Worm (Caenorhabditis elegans) whole organism, midembryonic: Measurements from ENCODE around the gene F47G3.1.

Experiments
- T22C8.4 ChIP-seq: fragments of 200-800 bp; sonication (Bioruptor generic); IDR thresholded peaks from 2 replicates; pipeline ENCODE4 v1.3.6; 2022; ENCODE audit warnings: missing genetic modification characterization, missing compliant biosample characterization
- cog-1 ChIP-seq: sonication (generic microtip); optimal IDR thresholded peaks from 2 replicates; lab custom pipeline; 2016; ENCODE audit warnings: missing genetic modification characterization, missing compliant biosample characterization
- flt-1 ChIP-seq: fragments of 200-800 bp; sonication (Bioruptor generic); IDR thresholded peaks from 2 replicates; pipeline ENCODE4 v1.3.6; 2022; ENCODE audit warnings: missing genetic modification characterization, missing compliant biosample characterization
- klf-2 ChIP-seq: fragments of 200-800 bp; sonication (Bioruptor generic); conservative IDR thresholded peaks from 2 replicates; pipeline ENCODE4 v1.3.6; 2022; ENCODE audit warnings: missing genetic modification reagents, missing genetic modification characterization, missing compliant biosample characterization
- med-1 ChIP-seq: sonication (generic microtip); optimal IDR thresholded peaks from 2 replicates; lab custom pipeline; 2017; ENCODE audit warnings: missing genetic modification characterization, mild to moderate bottlenecking, missing compliant biosample characterization, antibody characterized with exemption, missing genetic modification reagents; ENCODE audit not compliant: insufficient read depth
- ref-1 ChIP-seq: fragments of 200-800 bp; sonication (Bioruptor generic); conservative IDR thresholded peaks from 2 replicates; pipeline ENCODE4 v1.3.6; 2022; ENCODE audit warnings: missing genetic modification reagents, missing genetic modification characterization, missing compliant biosample characterization
- tab-1 ChIP-seq: fragments of 200-800 bp; sonication (Bioruptor generic); IDR thresholded peaks from 2 replicates; pipeline ENCODE4 v1.3.6; 2022; ENCODE audit warnings: missing genetic modification characterization, missing compliant biosample characterization
- ztf-23 ChIP-seq: fragments of 200-800 bp; sonication (Bioruptor generic); IDR thresholded peaks from 2 replicates; pipeline ENCODE4 v1.3.6; 2022; ENCODE audit warnings: missing genetic modification reagents, missing genetic modification characterization, missing compliant biosample characterization
- ztf-29 ChIP-seq: fragments of 200-800 bp; sonication (Bioruptor generic); IDR thresholded peaks from 2 replicates; pipeline ENCODE4 v1.3.6; 2022; ENCODE audit warnings: missing genetic modification reagents, missing genetic modification characterization, missing compliant biosample characterization

DNA sequence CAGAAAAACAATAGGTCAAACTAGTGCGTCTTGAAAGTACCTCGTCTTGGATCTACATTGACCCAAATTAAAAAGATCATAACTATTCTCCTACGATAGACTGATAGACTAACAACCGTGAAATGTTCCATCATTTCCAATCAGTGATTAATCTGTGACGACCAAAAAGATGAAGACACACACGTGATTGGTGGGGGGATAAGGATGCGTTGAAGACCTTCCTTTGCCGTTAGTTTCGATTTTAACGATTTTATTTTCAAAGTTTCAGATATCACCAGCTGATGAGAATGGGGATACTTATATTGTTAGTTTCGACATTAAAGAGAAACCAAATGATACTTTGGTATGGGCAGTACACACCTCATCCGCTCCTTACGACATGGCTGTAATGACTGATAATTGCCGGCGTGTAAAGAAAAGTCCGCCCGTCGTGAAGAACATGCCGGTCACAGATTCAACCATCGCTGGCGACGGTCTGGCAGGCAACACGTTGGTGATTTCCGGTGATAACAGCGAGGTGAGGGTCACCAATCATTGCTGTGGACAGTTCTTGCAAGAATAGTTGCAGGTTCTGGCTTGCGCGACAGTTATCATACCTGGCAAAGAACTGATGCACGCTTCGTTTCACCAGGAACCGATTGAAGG lies 1.5 kb downstream of the F47G3.1 start:
- TF ChIP-seq cog-1 (tag; lab: Kevin White, UChicago) (no peak), klf-2 (GFP tag; lab: Robert Waterston, UW) (no peak), ref-1 (GFP tag; lab: Robert Waterston, UW) (no peak), med-1 (GFP tag; lab: Kevin White, UChicago) (no peak), T22C8.4 (GFP tag; lab: Robert Waterston, UW) (no peak), ztf-23 (GFP tag; lab: Robert Waterston, UW) (no peak), tab-1 (GFP tag; lab: Robert Waterston, UW) (no peak), flt-1 (GFP tag; lab: Robert Waterston, UW) (no peak), ztf-29 (GFP tag; lab: Robert Waterston, UW) (no peak)
